Fruit fly (Drosophila melanogaster) Kc167 (cell line): ENCODE measurements around the gene CG13786.

ENCODE experiments used
- Myc ChIP-seq: fragments of >200 bp; optimal IDR thresholded peaks from 2 replicates; lab custom pipeline; 2017; ENCODE audit warnings: missing external identifiers
- h ChIP-seq: fragments of >200 bp; optimal IDR thresholded peaks from 3 replicates; lab custom pipeline; 2018; ENCODE audit warnings: missing external identifiers
- insv ChIP-seq: fragments of >200 bp; optimal IDR thresholded peaks from 3 replicates; lab custom pipeline; 2018; ENCODE audit warnings: missing external identifiers
- psq ChIP-seq: fragments of >200 bp; optimal IDR thresholded peaks from 2 replicates; lab custom pipeline; 2017; ENCODE audit warnings: missing external identifiers
- ttk ChIP-seq: sonication (Bioruptor generic); optimal IDR thresholded peaks from 2 replicates; lab custom pipeline; 2017; ENCODE audit warnings: missing external identifiers

dm6 chr2L:7265970-7266369 lies 13.2 kb upstream of the CG13786 start:
- TF ChIP-seq ttk (lab: Kevin White, UChicago): no peak
- no peak for TF ChIP-seq psq (lab: Kevin White, UChicago)
- no peak for TF ChIP-seq Myc
- no peak for TF ChIP-seq insv (lab: Kevin White, UChicago)
- TF ChIP-seq h: no peak
